Worm (Caenorhabditis elegans): ENCODE results near the gene sre-10.

ce11 chrV:7096129-7096730 is 36.1 kb upstream of the sre-10 start:
- TF ChIP-seq sea-1 (GFP tag; conservative IDR thresholded peaks at IDR 0.05) (no peak), aly-1 (tag; optimal IDR thresholded peaks at IDR 0.05) (no peak)

Measured in whole organism, early embryonic.